Worm (Caenorhabditis elegans): ENCODE data around the gene sdz-23.

The sdz-23 gene

ce11 chrV:8129252-8129651 is 29.8 kb downstream of the sdz-23 start, which contains the start of gene spr-1:
Gene spr-1 (minus strand): TSS chrV:8129352.
- TF ChIP-seq F39B2.1 (GFP tag; IDR thresholded peaks at IDR 0.05), result no peak
- no peak for TF ChIP-seq mxl-1 (tag; optimal IDR thresholded peaks at IDR 0.05)
- no peak for TF ChIP-seq rec-8 (tag; optimal IDR thresholded peaks at IDR 0.05)
- no peak for TF ChIP-seq atf-7 (tag; optimal IDR thresholded peaks at IDR 0.05)
- no peak for TF ChIP-seq ceh-79 (tag; optimal IDR thresholded peaks at IDR 0.05)
- no peak for TF ChIP-seq ets-4 (GFP tag; optimal IDR thresholded peaks at IDR 0.05)
- TF ChIP-seq gei-17 (GFP tag; optimal IDR thresholded peaks at IDR 0.05), result no peak
- no peak for TF ChIP-seq let-526 (GFP tag; IDR thresholded peaks at IDR 0.05)
- TF ChIP-seq B0336.3 (GFP tag; IDR thresholded peaks at IDR 0.05), result no peak
- TF ChIP-seq Y53G8AR.9 (GFP tag; conservative IDR thresholded peaks at IDR 0.05), result no peak
- no peak for TF ChIP-seq akir-1 (GFP tag; optimal IDR thresholded peaks at IDR 0.05)
- no peak for TF ChIP-seq F37B4.10 (GFP tag; IDR thresholded peaks at IDR 0.05)
- no peak for TF ChIP-seq cebp-2 (GFP tag; IDR thresholded peaks at IDR 0.05)

- TF ChIP-seq ceh-100 (GFP tag; IDR thresholded peaks at IDR 0.05) (peak; percentile 34; the same call in 1 of the 2 replicates), nfya-1 (tag; optimal IDR thresholded peaks at IDR 0.05; ENCODE audit: borderline replicate concordance, insufficient read depth) (no peak), zim-3 (tag; optimal IDR thresholded peaks at IDR 0.05) (no peak), ceh-40 (GFP tag; IDR thresholded peaks at IDR 0.05) (0 out of 2 replicates have a peak, but pooled peaks have one; percentile 22), snpc-1.3 (tag; optimal IDR thresholded peaks at IDR 0.05; ENCODE audit: insufficient read depth) (peak; percentile 16), lin-35 (GFP tag; optimal IDR thresholded peaks at IDR 0.05) (no peak), bed-2 (GFP tag; IDR thresholded peaks at IDR 0.05) (no peak), ceh-27 (GFP tag; optimal IDR thresholded peaks at IDR 0.05) (no peak), hsf-1 (GFP tag; IDR thresholded peaks at IDR 0.05) (peak; percentile 66), madf-6 (GFP tag; IDR thresholded peaks at IDR 0.05) (peak; percentile 38; the same call in 1 of the 2 replicates), D2030.7 (GFP tag; IDR thresholded peaks at IDR 0.05) (peak; percentile 47), rcor-1 (GFP tag; IDR thresholded peaks at IDR 0.05) (peak; percentile 14; the same call in 1 of the 2 replicates), rpc-1 (optimal IDR thresholded peaks at IDR 0.05) (peak; percentile 28), rpc-1 (tag; optimal IDR thresholded peaks at IDR 0.05) (no peak)
Observed at ce11 chrV:8129719-8130118, 30.3 kb downstream of the sdz-23 start.

ce11 chrV:8130149-8130661 is 30.8 kb downstream of the sdz-23 start, which contains the start of gene snap-1:
Gene snap-1 (plus strand): TSS chrV:8130611.
- TF ChIP-seq ceh-27 (GFP tag; optimal IDR thresholded peaks at IDR 0.05), result peak; percentile 46
- TF ChIP-seq tbp1 (GFP tag; optimal IDR thresholded peaks at IDR 0.05), result peak; percentile 3
- no peak for TF ChIP-seq zfh-2 (GFP tag; conservative IDR thresholded peaks at IDR 0.05)
- peak; percentile 73 for TF ChIP-seq K12H6.12 (tag; optimal IDR thresholded peaks at IDR 0.05)
- TF ChIP-seq lin-35 (GFP tag; optimal IDR thresholded peaks at IDR 0.05), result peak in 1 of 3 experiments; percentile 44
- TF ChIP-seq mcd-1 (GFP tag; IDR thresholded peaks at IDR 0.05), result 0 out of 2 replicates have a peak, but pooled peaks have one; percentile 47
- TF ChIP-seq T07F8.4 (tag; optimal IDR thresholded peaks at IDR 0.05), result no peak
- peak; percentile 90 for TF ChIP-seq cebp-1 (GFP tag; IDR thresholded peaks at IDR 0.05)
- peak; percentile 95 for TF ChIP-seq cebp-1 (tag; optimal IDR thresholded peaks at IDR 0.05)
- TF ChIP-seq lag-1 (GFP tag; IDR thresholded peaks at IDR 0.05), result no peak
- TF ChIP-seq pbrm-1 (GFP tag; IDR thresholded peaks at IDR 0.05), result peak; percentile 27; the same call in 1 of the 2 replicates
- no peak for TF ChIP-seq ztf-22 (GFP tag; optimal IDR thresholded peaks at IDR 0.05)
- TF ChIP-seq attf-5 (GFP tag; optimal IDR thresholded peaks at IDR 0.05), result peak; percentile 83
- peak; percentile 45; the same call in 1 of the 2 replicates for TF ChIP-seq hmg-1.2 (GFP tag; IDR thresholded peaks at IDR 0.05)
- peak; percentile 44 for TF ChIP-seq ama-1 (optimal IDR thresholded peaks at IDR 0.05)
- no peak for TF ChIP-seq ama-1 (GFP tag; optimal IDR thresholded peaks at IDR 0.05)
- 0 out of 2 replicates have a peak, but pooled peaks have one; percentile 46 for TF ChIP-seq ceh-40 (GFP tag; IDR thresholded peaks at IDR 0.05)
- no peak for TF ChIP-seq unc-62 (GFP tag; optimal IDR thresholded peaks at IDR 0.05)
- no peak for TF ChIP-seq tbx-9 (tag; optimal IDR thresholded peaks at IDR 0.05; ENCODE audit: borderline replicate concordance)
- no peak for TF ChIP-seq nhr-120 (GFP tag; IDR thresholded peaks at IDR 0.05)
- TF ChIP-seq mes-4 (tag; optimal IDR thresholded peaks at IDR 0.05), result no peak
- peak; percentile 16 for TF ChIP-seq nhr-80 (tag; optimal IDR thresholded peaks at IDR 0.05)
- peak; percentile 17 for TF ChIP-seq lin-54 (GFP tag; optimal IDR thresholded peaks at IDR 0.05)
- TF ChIP-seq hlh-12 (tag; optimal IDR thresholded peaks at IDR 0.05), result no peak
